Fruit fly (Drosophila melanogaster): ENCODE data around the gene CG5011.

Gene CG5011

dm6 chr2L:1183799-1184198 is 16.7 kb upstream of the CG5011 start, which contains the start of the genes CG5126 and Tgt (continued):
- no peak for TF ChIP-seq Asciz (GFP tag; optimal IDR thresholded peaks at IDR 0.05)
- TF ChIP-seq ase (GFP tag; IDR thresholded peaks at IDR 0.05): no peak
- no peak for TF ChIP-seq CG9437 (GFP tag; optimal IDR thresholded peaks at IDR 0.05)
- TF ChIP-seq CG17568 (GFP tag; optimal IDR thresholded peaks at IDR 0.05): no peak
- TF ChIP-seq tx (GFP tag; optimal IDR thresholded peaks at IDR 0.05): no peak
- TF ChIP-seq CG6854 (GFP tag; optimal IDR thresholded peaks at IDR 0.05): no peak
- no peak for TF ChIP-seq cg (GFP tag; optimal IDR thresholded peaks at IDR 0.05)
- TF ChIP-seq ci (GFP tag; IDR thresholded peaks at IDR 0.05): no peak
- no peak for TF ChIP-seq GATAe (GFP tag; conservative IDR thresholded peaks at IDR 0.05)
- TF ChIP-seq CG4820 (GFP tag; optimal IDR thresholded peaks at IDR 0.05): no peak
- no peak for TF ChIP-seq CG4282 (GFP tag; optimal IDR thresholded peaks at IDR 0.05)
- TF ChIP-seq CG34422 (GFP tag; IDR thresholded peaks at IDR 0.05): peak; percentile 65; the same call in 1 of the 3 replicates
- TF ChIP-seq ftz-f1 (GFP tag; optimal IDR thresholded peaks at IDR 0.05): peak; percentile 63
- TF ChIP-seq pum (GFP tag; optimal IDR thresholded peaks at IDR 0.05): no peak
- no peak for TF ChIP-seq CG1647 (GFP tag; optimal IDR thresholded peaks at IDR 0.05)
- TF ChIP-seq grn (GFP tag; optimal IDR thresholded peaks at IDR 0.05): peak; percentile 87
- peak; percentile 43; the same call in 2 of the 3 replicates for TF ChIP-seq knrl (GFP tag; IDR thresholded peaks at IDR 0.05; ENCODE audit: partially characterized antibody)
- TF ChIP-seq Sry-δ (GFP tag; optimal IDR thresholded peaks at IDR 0.05): peak; percentile 54
- TF ChIP-seq CG33557 (GFP tag; optimal IDR thresholded peaks at IDR 0.05): no peak
- TF ChIP-seq Mrtf (GFP tag; IDR thresholded peaks at IDR 0.05): no peak
- no peak for TF ChIP-seq Hsf (GFP tag; optimal IDR thresholded peaks at IDR 0.05)
- TF ChIP-seq ERR (GFP tag; optimal IDR thresholded peaks at IDR 0.05): peak; percentile 9
- TF ChIP-seq bowl (GFP tag; IDR thresholded peaks at IDR 0.05): no peak
- TF ChIP-seq chm (GFP tag; IDR thresholded peaks at IDR 0.05): no peak
- TF ChIP-seq Pdp1 (GFP tag; optimal IDR thresholded peaks at IDR 0.05): no peak
- TF ChIP-seq YL-1 (GFP tag; optimal IDR thresholded peaks at IDR 0.05): no peak
- no peak for TF ChIP-seq D19A (tag; optimal IDR thresholded peaks at IDR 0.05)
- no peak for TF ChIP-seq CG42726 (GFP tag; IDR thresholded peaks at IDR 0.05; ENCODE audit: partially characterized antibody)
- TF ChIP-seq CG8478 (optimal IDR thresholded peaks at IDR 0.05): no peak
- no peak for TF ChIP-seq lov (optimal IDR thresholded peaks at IDR 0.05)
- no peak for TF ChIP-seq lov (GFP tag; IDR thresholded peaks at IDR 0.05)
- TF ChIP-seq trh (GFP tag; optimal IDR thresholded peaks at IDR 0.05): no peak
- no peak for TF ChIP-seq slou (GFP tag; optimal IDR thresholded peaks at IDR 0.05)
- TF ChIP-seq peb (GFP tag; IDR thresholded peaks at IDR 0.05): no peak
- TF ChIP-seq BEAF-32 (GFP tag; optimal IDR thresholded peaks at IDR 0.05): peak; percentile 70
- no peak for TF ChIP-seq CG17359 (tag; optimal IDR thresholded peaks at IDR 0.05)
- TF ChIP-seq CG10654 (GFP tag; optimal IDR thresholded peaks at IDR 0.05): no peak
- TF ChIP-seq CG7928 (GFP tag; optimal IDR thresholded peaks at IDR 0.05): no peak
- no peak for TF ChIP-seq CG18011 (GFP tag; optimal IDR thresholded peaks at IDR 0.05)
- no peak for TF ChIP-seq B-H2 (GFP tag; optimal IDR thresholded peaks at IDR 0.05)
- no peak for TF ChIP-seq sens (GFP tag)
- TF ChIP-seq ac (GFP tag; optimal IDR thresholded peaks at IDR 0.05): no peak
- no peak for TF ChIP-seq odd (GFP tag; optimal IDR thresholded peaks at IDR 0.05)
- no peak for TF ChIP-seq croc (GFP tag; conservative IDR thresholded peaks at IDR 0.05)
- TF ChIP-seq CG4424 (GFP tag; optimal IDR thresholded peaks at IDR 0.05): no peak
- TF ChIP-seq CG1792 (GFP tag; optimal IDR thresholded peaks at IDR 0.05): no peak
- TF ChIP-seq CG4360 (GFP tag; IDR thresholded peaks at IDR 0.05): no peak
- TF ChIP-seq Drgx (GFP tag; IDR thresholded peaks at IDR 0.05): no peak
- no peak for TF ChIP-seq C15 (GFP tag; IDR thresholded peaks at IDR 0.05)
- no peak for TF ChIP-seq CG10366 (GFP tag; IDR thresholded peaks at IDR 0.05)
- peak; percentile 25; the same call in 1 of the 2 replicates for TF ChIP-seq nerfin-2 (GFP tag; IDR thresholded peaks at IDR 0.05; ENCODE audit: partially characterized antibody)
- no peak for TF ChIP-seq Doc2 (GFP tag; IDR thresholded peaks at IDR 0.05)
- TF ChIP-seq CG12104 (GFP tag; optimal IDR thresholded peaks at IDR 0.05): no peak

Data from whole organism, embryonic.